Fruit fly (Drosophila melanogaster) whole organism, embryonic: ENCODE data around the gene Pif1B.

Source experiments
- CG10209 ChIP-seq: fragments of 200-800 bp; sonication (Bioruptor generic); optimal IDR thresholded peaks from 3 replicates; lab custom pipeline; 2017; ENCODE audit warnings: missing biosample characterization, mild to moderate bottlenecking, missing genetic modification characterization, missing genetic modification reagents
- CG1024 ChIP-seq: fragments of 200-800 bp; sonication (Bioruptor generic); IDR thresholded peaks from 2 replicates; pipeline ENCODE4 v1.3.6; 2022; ENCODE audit warnings: missing biosample characterization, missing genetic modification characterization
- CG12391 ChIP-seq: fragments of 200-800 bp; sonication (Bioruptor generic); optimal IDR thresholded peaks from 3 replicates; lab custom pipeline; 2018; ENCODE audit warnings: missing biosample characterization, mild to moderate bottlenecking, missing genetic modification characterization, moderate library complexity
- CG15073 ChIP-seq: fragments of 200-800 bp; sonication (Bioruptor generic); optimal IDR thresholded peaks from 2 replicates; lab custom pipeline; 2016; ENCODE audit warnings: missing biosample characterization, missing genetic modification characterization
- CG15514 ChIP-seq: fragments of 200-800 bp; sonication (Bioruptor generic); optimal IDR thresholded peaks from 3 replicates; lab custom pipeline; 2017; ENCODE audit warnings: missing biosample characterization, missing genetic modification characterization, mild to moderate bottlenecking, moderate library complexity, missing genetic modification reagents
- CG15601 ChIP-seq: fragments of 200-800 bp; sonication (Bioruptor generic); optimal IDR thresholded peaks from 3 replicates; lab custom pipeline; 2019; ENCODE audit warnings: missing biosample characterization, mild to moderate bottlenecking, missing genetic modification characterization, moderate library complexity
- CG15696 ChIP-seq: fragments of 200-800 bp; sonication (Bioruptor generic); optimal IDR thresholded peaks from 2 replicates; lab custom pipeline; 2019; ENCODE audit warnings: missing biosample characterization, mild to moderate bottlenecking, missing genetic modification characterization, moderate library complexity
- CG17361 ChIP-seq: fragments of 200-800 bp; sonication (Bioruptor generic); IDR thresholded peaks from 3 replicates; pipeline ENCODE4 v1.3.6; 2022; ENCODE audit warnings: missing biosample characterization, missing genetic modification characterization
- CG18476 ChIP-seq: fragments of 200-800 bp; sonication (Bioruptor generic); optimal IDR thresholded peaks from 2 replicates; lab custom pipeline; 2016; ENCODE audit warnings: missing biosample characterization, mild to moderate bottlenecking, missing genetic modification characterization
- CG2712 ChIP-seq: fragments of 200-800 bp; optimal IDR thresholded peaks from 3 replicates; lab custom pipeline; 2019; ENCODE audit warnings: missing biosample characterization, mild to moderate bottlenecking, missing genetic modification characterization, moderate library complexity
- CG30431 ChIP-seq: fragments of 200-800 bp; sonication (Bioruptor generic); optimal IDR thresholded peaks from 2 replicates; lab custom pipeline; 2017; ENCODE audit warnings: missing biosample characterization, missing genetic modification characterization
- CG32532 ChIP-seq: fragments of 200-800 bp; sonication (Bioruptor generic); IDR thresholded peaks from 2 replicates; pipeline ENCODE4 v1.3.6; 2022; ENCODE audit warnings: missing biosample characterization, missing genetic modification characterization
- CG4360 ChIP-seq: fragments of 200-800 bp; sonication (Bioruptor generic); IDR thresholded peaks from 2 replicates; pipeline ENCODE4 v1.3.6; 2022; ENCODE audit warnings: missing biosample characterization, missing genetic modification characterization
- CG5180 ChIP-seq: fragments of 200-800 bp; sonication (Bioruptor generic); optimal IDR thresholded peaks from 3 replicates; lab custom pipeline; 2017; ENCODE audit warnings: missing biosample characterization, missing genetic modification characterization, mild to moderate bottlenecking, moderate library complexity, missing genetic modification reagents
- CG6254 ChIP-seq: fragments of 200-800 bp; sonication (Bioruptor generic); optimal IDR thresholded peaks from 3 replicates; lab custom pipeline; 2017; ENCODE audit warnings: mild to moderate bottlenecking, missing biosample characterization, missing genetic modification reagents, missing genetic modification characterization
- CG6791 ChIP-seq: fragments of 200-800 bp; sonication (Bioruptor generic); IDR thresholded peaks from 3 replicates; pipeline ENCODE4 v1.3.6; 2022; ENCODE audit warnings: missing biosample characterization, missing genetic modification characterization; ENCODE audit not compliant: partially characterized antibody
- CG7271 ChIP-seq: fragments of 200-800 bp; sonication (Bioruptor generic); optimal IDR thresholded peaks from 2 replicates; lab custom pipeline; 2018; ENCODE audit warnings: missing biosample characterization, mild to moderate bottlenecking, missing genetic modification characterization, moderate library complexity
- CG7839 ChIP-seq: fragments of 200-800 bp; sonication (Bioruptor generic); optimal IDR thresholded peaks from 3 replicates; lab custom pipeline; 2018; ENCODE audit warnings: missing biosample characterization, mild to moderate bottlenecking, missing genetic modification characterization, moderate library complexity
- CG7928 ChIP-seq: fragments of 200-800 bp; sonication (Bioruptor generic); optimal IDR thresholded peaks from 2 replicates; lab custom pipeline; 2017; ENCODE audit warnings: missing biosample characterization, mild to moderate bottlenecking, missing genetic modification characterization
- CG8388 ChIP-seq: fragments of 200-800 bp; sonication (Bioruptor generic); optimal IDR thresholded peaks from 2 replicates; lab custom pipeline; 2019; ENCODE audit warnings: missing biosample characterization, mild to moderate bottlenecking, missing genetic modification characterization, moderate library complexity
- CG8765 ChIP-seq: fragments of 200-800 bp; sonication (Bioruptor generic); IDR thresholded peaks from 2 replicates; pipeline ENCODE4 v1.3.6; 2022; ENCODE audit warnings: missing biosample characterization, missing genetic modification characterization
- CG9876 ChIP-seq: fragments of 200-800 bp; sonication (Bioruptor generic); optimal IDR thresholded peaks from 2 replicates; lab custom pipeline; 2016; ENCODE audit warnings: missing biosample characterization, missing genetic modification characterization
- CkIIα-i1 ChIP-seq: fragments of 200-800 bp; sonication (Bioruptor generic); IDR thresholded peaks from 2 replicates; pipeline ENCODE4 v1.3.6; 2022; ENCODE audit warnings: missing biosample characterization, missing genetic modification characterization
- D ChIP-seq, 2 experiments: fragments of 200-800 bp in 1 of 2; fragments of >200 bp in 1 of 2; sonication (Bioruptor generic) in 1 of 2; optimal IDR thresholded peaks; 2 replicates in 1 of 2; 3 replicates in 1 of 2; lab custom pipeline; 2017; ENCODE audit warnings: mild to moderate bottlenecking in 1 of 2, missing biosample characterization in 1 of 2, missing genetic modification characterization in 1 of 2, missing genetic modification reagents in 1 of 2
- D19A ChIP-seq: fragments of 200-800 bp; optimal IDR thresholded peaks from 3 replicates; lab custom pipeline; 2019; ENCODE audit warnings: missing biosample characterization, mild to moderate bottlenecking, missing genetic modification characterization, moderate library complexity
- Gug ChIP-seq: fragments of 200-800 bp; sonication (Bioruptor generic); IDR thresholded peaks from 4 replicates; pipeline ENCODE4 v1.3.6; 2022; ENCODE audit warnings: missing biosample characterization, missing genetic modification characterization
- HLH54F ChIP-seq: fragments of 200-800 bp; sonication (Bioruptor generic); optimal IDR thresholded peaks from 3 replicates; lab custom pipeline; 2016; ENCODE audit warnings: missing biosample characterization, missing genetic modification characterization
- Hey ChIP-seq: fragments of 200-800 bp; sonication (Bioruptor generic); optimal IDR thresholded peaks from 3 replicates; lab custom pipeline; 2018; ENCODE audit warnings: missing biosample characterization, mild to moderate bottlenecking, missing genetic modification characterization
- MESR4 ChIP-seq: fragments of 200-800 bp; sonication (Bioruptor generic); optimal IDR thresholded peaks from 2 replicates; lab custom pipeline; 2018; ENCODE audit warnings: missing biosample characterization, mild to moderate bottlenecking, missing genetic modification characterization, moderate library complexity
- Optix ChIP-seq: fragments of 200-800 bp; sonication (Bioruptor generic); IDR thresholded peaks from 3 replicates; pipeline ENCODE4 v1.3.6; 2022; ENCODE audit warnings: missing biosample characterization, missing genetic modification characterization
- Spps ChIP-seq: fragments of 200-800 bp; sonication (Bioruptor generic); optimal IDR thresholded peaks from 2 replicates; lab custom pipeline; 2018; ENCODE audit warnings: missing biosample characterization, mild to moderate bottlenecking, missing genetic modification characterization
- ac ChIP-seq: fragments of 200-800 bp; sonication (Bioruptor generic); optimal IDR thresholded peaks from 3 replicates; lab custom pipeline; 2017; ENCODE audit warnings: missing biosample characterization, mild to moderate bottlenecking, missing genetic modification characterization
- btn ChIP-seq: fragments of 200-800 bp; sonication (Bioruptor generic); optimal IDR thresholded peaks from 2 replicates; lab custom pipeline; 2016; ENCODE audit warnings: missing biosample characterization, missing genetic modification characterization
- ci ChIP-seq: fragments of 200-800 bp; sonication (Bioruptor generic); IDR thresholded peaks from 3 replicates; pipeline ENCODE4 v1.3.6; 2022; ENCODE audit warnings: missing biosample characterization, missing genetic modification characterization
- crol ChIP-seq: fragments of 200-800 bp; sonication (Bioruptor generic); IDR thresholded peaks from 2 replicates; pipeline ENCODE4 v1.3.6; 2022; ENCODE audit warnings: missing biosample characterization, missing genetic modification characterization
- dm ChIP-seq: fragments of 200-800 bp; sonication (Bioruptor generic); optimal IDR thresholded peaks from 3 replicates; lab custom pipeline; 2016; ENCODE audit warnings: missing biosample characterization, missing genetic modification characterization
- dmrt11E ChIP-seq: fragments of 200-800 bp; sonication (Bioruptor generic); optimal IDR thresholded peaks from 3 replicates; lab custom pipeline; 2018; ENCODE audit warnings: missing biosample characterization, mild to moderate bottlenecking, missing genetic modification characterization, moderate library complexity
- dmrt99B ChIP-seq: fragments of 200-800 bp; sonication (Bioruptor generic); optimal IDR thresholded peaks from 2 replicates; lab custom pipeline; 2018; ENCODE audit warnings: missing biosample characterization, mild to moderate bottlenecking, missing genetic modification characterization, moderate library complexity
- fd96Cb ChIP-seq: fragments of 200-800 bp; sonication (Bioruptor generic); optimal IDR thresholded peaks from 2 replicates; lab custom pipeline; 2018; ENCODE audit warnings: missing biosample characterization, mild to moderate bottlenecking, missing genetic modification characterization, moderate library complexity
- hth ChIP-seq: fragments of >200 bp; optimal IDR thresholded peaks from 2 replicates; lab custom pipeline; 2017; ENCODE audit warnings: inconsistent platforms
- kni ChIP-seq: fragments of 200-800 bp; sonication (Bioruptor generic); optimal IDR thresholded peaks from 3 replicates; lab custom pipeline; 2017; ENCODE audit warnings: mild to moderate bottlenecking, missing biosample characterization, missing genetic modification reagents, missing genetic modification characterization
- knrl ChIP-seq: fragments of 200-800 bp; sonication (Bioruptor generic); IDR thresholded peaks from 3 replicates; pipeline ENCODE4 v1.3.6; 2022; ENCODE audit warnings: missing biosample characterization, missing genetic modification characterization; ENCODE audit not compliant: partially characterized antibody
- pzg ChIP-seq: fragments of 200-800 bp; sonication (Bioruptor generic); optimal IDR thresholded peaks from 3 replicates; lab custom pipeline; 2018; ENCODE audit warnings: missing biosample characterization, mild to moderate bottlenecking, missing genetic modification characterization, moderate library complexity
- sens ChIP-seq: fragments of 200-800 bp; sonication (Bioruptor generic); peaks from one replicate; lab custom pipeline; 2016; ENCODE audit warnings: missing biosample characterization, missing genetic modification characterization
- sens-2 ChIP-seq: fragments of 200-800 bp; sonication (Bioruptor generic); IDR thresholded peaks from 2 replicates; pipeline ENCODE4 v1.3.6; 2022; ENCODE audit warnings: missing biosample characterization, missing genetic modification characterization
- so ChIP-seq: fragments of 200-800 bp; sonication (Bioruptor generic); IDR thresholded peaks from 3 replicates; pipeline ENCODE4 v1.3.6; 2022; ENCODE audit warnings: missing biosample characterization, missing genetic modification characterization
- vvl ChIP-seq: fragments of 200-800 bp; sonication (Bioruptor generic); IDR thresholded peaks from 2 replicates; pipeline ENCODE4 v1.3.6; 2022; ENCODE audit warnings: missing biosample characterization, missing genetic modification characterization

The Pif1B gene

dm6 chr3R:8747134-8747870, 53.7 kb downstream of the Pif1B start, which contains the start of the genes CG9801 and Nasp (continued):
- TF ChIP-seq CG7839 (tag; lab: Kevin White, UChicago) (peak; percentile 22), MESR4 (GFP tag; lab: Kevin White, UChicago) (peak; percentile 50), dm (GFP tag; lab: Kevin White, UChicago) (peak; percentile 35), CG15696 (tag; lab: Kevin White, UChicago) (peak; percentile 14), kni (GFP tag; lab: Kevin White, UChicago) (peak; percentile 44), CG7928 (GFP tag; lab: Kevin White, UChicago) (peak; percentile 22), Optix (GFP tag; lab: Robert Waterston, UW) (no peak), CG6791 (GFP tag; lab: Robert Waterston, UW) (peak; percentile 76), HLH54F (GFP tag; lab: Kevin White, UChicago) (peak; percentile 33), CG6254 (GFP tag; lab: Kevin White, UChicago) (peak; percentile 21), ci (GFP tag; lab: Robert Waterston, UW) (peak; percentile 80), CG15601 (tag; lab: Kevin White, UChicago) (peak; percentile 44), pzg (GFP tag; lab: Kevin White, UChicago) (peak; percentile 97), crol (GFP tag; lab: Robert Waterston, UW) (no peak), Spps (tag; lab: Kevin White, UChicago) (no peak)

dm6 chr3R:8746354-8746753, 54.6 kb downstream of the Pif1B start:
- TF ChIP-seq fd96Cb (peak; percentile 44), sens-2 (GFP tag; lab: Robert Waterston, UW) (peak; percentile 39; the same call in 1 of the 2 replicates), CG32532 (GFP tag; lab: Robert Waterston, UW) (peak; percentile 40; the same call in 1 of the 2 replicates), sens (GFP tag; lab: Kevin White, UChicago) (peak; percentile 81), so (GFP tag; lab: Robert Waterston, UW) (peak; percentile 65; the same call in 2 of the 3 replicates), CG9876 (GFP tag; lab: Kevin White, UChicago) (no peak), dmrt11E (tag; lab: Kevin White, UChicago) (peak; percentile 71), D (optimal IDR thresholded peaks at IDR 0.05; lab: Kevin White, UChicago) (no peak), D (GFP tag; optimal IDR thresholded peaks at IDR 0.05; lab: Kevin White, UChicago) (peak; percentile 38), CG1024 (peak; percentile 42; the same call in 1 of the 2 replicates), ac (GFP tag; lab: Kevin White, UChicago) (no peak), CG8765 (GFP tag; lab: Robert Waterston, UW) (peak; percentile 63), CG18476 (GFP tag; lab: Kevin White, UChicago) (peak; percentile 44), knrl (GFP tag; lab: Robert Waterston, UW) (no peak), dmrt99B (tag; lab: Kevin White, UChicago) (peak; percentile 76), CG10209 (peak; percentile 53), Hey (tag; lab: Kevin White, UChicago) (no peak), CG7271 (tag; lab: Kevin White, UChicago) (peak; percentile 88), vvl (peak; percentile 73), CG4360 (GFP tag; lab: Robert Waterston, UW) (no peak), CG15514 (GFP tag; lab: Kevin White, UChicago) (peak; percentile 21), CG15073 (no peak), CG30431 (peak; percentile 51), CG12391 (tag; lab: Kevin White, UChicago) (peak; percentile 74), D19A (tag; lab: Kevin White, UChicago) (peak; percentile 69), CG17361 (peak; percentile 71; the same call in 2 of the 3 replicates), hth (no peak), Gug (GFP tag; lab: Robert Waterston, UW) (no peak), CG8388 (GFP tag; lab: Kevin White, UChicago) (peak; percentile 80), CG5180 (peak; percentile 27), btn (GFP tag; lab: Kevin White, UChicago) (no peak), CkIIα-i1 (GFP tag; lab: Robert Waterston, UW) (no peak), CG2712 (peak; percentile 76)
